Fruit fly (Drosophila melanogaster): ENCODE results near the gene CG14286.

DNA sequence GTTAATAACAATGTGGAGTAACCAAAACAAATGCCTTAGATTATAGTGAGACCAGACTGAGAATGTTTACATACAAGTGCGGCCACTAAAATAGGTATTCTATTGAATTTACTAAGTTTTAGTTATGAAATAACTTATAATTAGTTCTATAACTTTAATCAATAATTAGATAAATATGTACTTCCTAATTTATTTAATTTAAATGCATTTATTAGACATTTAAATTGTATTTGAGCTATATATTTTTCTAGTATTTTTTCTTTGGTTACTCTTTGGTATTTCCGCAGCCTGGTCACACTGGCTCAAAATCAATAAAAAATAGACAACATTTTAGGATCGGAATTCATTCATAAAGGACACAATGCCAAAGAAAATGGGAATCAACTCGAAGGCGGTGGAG is 7.3 kb downstream of the CG14286 start, which contains the start of the genes Prp18 and CG6013:
- TF ChIP-seq Sin3A (optimal IDR thresholded peaks at IDR 0.05) (no peak), psq (optimal IDR thresholded peaks at IDR 0.05) (no peak), Myc (optimal IDR thresholded peaks at IDR 0.05) (no peak), h (optimal IDR thresholded peaks at IDR 0.05) (no peak)
